Fruit fly (Drosophila melanogaster): ENCODE data around the gene SoYb.

SoYb gene

dm6 chr2L:10002408-10003358 is at the start of gene SoYb, which contains the start of gene CG31875:
TSS of gene SoYb (minus strand) at chr2L:10002736.
TSS of gene CG31875 (minus strand) at chr2L:10002736.
- TF ChIP-seq Eip78C (GFP tag) (peak; percentile 21), Hr39 (GFP tag; optimal IDR thresholded peaks at IDR 0.05) (no peak)

- TF ChIP-seq vri (GFP tag; optimal IDR thresholded peaks at IDR 0.05) (peak; percentile 14), CG6808 (GFP tag; optimal IDR thresholded peaks at IDR 0.05) (no peak)
These were observed 46.7 kb upstream of the SoYb start, which contains the start of gene CG33301 for dm6 chr2L:10049280-10049679. TSS of gene CG33301 (plus strand) at chr2L:10049580.

dm6 chr2L:10035786-10036364 is 33.3 kb upstream of the SoYb start:
- TF ChIP-seq OdsH (GFP tag; optimal IDR thresholded peaks at IDR 0.05) = peak; percentile 48
- no peak for TF ChIP-seq fd85E (GFP tag; optimal IDR thresholded peaks at IDR 0.05)
- TF ChIP-seq ss (GFP tag; optimal IDR thresholded peaks at IDR 0.05) = no peak
- 0 out of 2 replicates have a peak, but pooled peaks have one; percentile 9 for TF ChIP-seq CG11294 (GFP tag; IDR thresholded peaks at IDR 0.05)
- TF ChIP-seq CG4318 (GFP tag; optimal IDR thresholded peaks at IDR 0.05) = peak; percentile 4
- no peak for TF ChIP-seq CG8319 (GFP tag; optimal IDR thresholded peaks at IDR 0.05)
- peak; percentile 68 for TF ChIP-seq CG8119 (GFP tag; IDR thresholded peaks at IDR 0.05)
- TF ChIP-seq Smox (GFP tag; optimal IDR thresholded peaks at IDR 0.05) = no peak
- TF ChIP-seq dsx (GFP tag; optimal IDR thresholded peaks at IDR 0.05; ENCODE audit: poor library complexity, severe bottlenecking) = no peak
- peak; percentile 6 for TF ChIP-seq Ets96B (tag; optimal IDR thresholded peaks at IDR 0.05)
- TF ChIP-seq fkh (GFP tag; optimal IDR thresholded peaks at IDR 0.05) = no peak
- peak; percentile 46; the same call in 1 of the 3 replicates for TF ChIP-seq CG6163 (GFP tag; IDR thresholded peaks at IDR 0.05)
- no peak for TF ChIP-seq Ets21C (GFP tag; optimal IDR thresholded peaks at IDR 0.05)
- no peak for TF ChIP-seq Met (GFP tag; optimal IDR thresholded peaks at IDR 0.05)
- TF ChIP-seq Sox14 (GFP tag; optimal IDR thresholded peaks at IDR 0.05) = peak; percentile 3
- no peak for TF ChIP-seq CG31627 (GFP tag; optimal IDR thresholded peaks at IDR 0.05)
- peak; percentile 36 for TF ChIP-seq CG6276 (GFP tag; optimal IDR thresholded peaks at IDR 0.05)
- TF ChIP-seq CG6808 (GFP tag; optimal IDR thresholded peaks at IDR 0.05) = peak; percentile 27
- TF ChIP-seq Eip75B (GFP tag; optimal IDR thresholded peaks at IDR 0.05) = peak; percentile 18
- peak; percentile 86 for TF ChIP-seq Eip78C (GFP tag)
- peak; percentile 42 for TF ChIP-seq achi (GFP tag; optimal IDR thresholded peaks at IDR 0.05)
- TF ChIP-seq CG8632 (GFP tag; optimal IDR thresholded peaks at IDR 0.05) = peak; percentile 52
- TF ChIP-seq CG7368 (GFP tag; optimal IDR thresholded peaks at IDR 0.05) = peak; percentile 28
- peak; percentile 56 for TF ChIP-seq net (GFP tag; optimal IDR thresholded peaks at IDR 0.05)
- TF ChIP-seq pdm3 (GFP tag; optimal IDR thresholded peaks at IDR 0.05) = peak; percentile 45
- TF ChIP-seq CG32006 (GFP tag; optimal IDR thresholded peaks at IDR 0.05) = peak; percentile 58
- TF ChIP-seq CG3919 (GFP tag; optimal IDR thresholded peaks at IDR 0.05) = peak; percentile 26
- no peak for TF ChIP-seq spab (GFP tag; optimal IDR thresholded peaks at IDR 0.05)
- TF ChIP-seq fd59A (GFP tag; optimal IDR thresholded peaks at IDR 0.05) = peak; percentile 10
- TF ChIP-seq CG16779 (tag; optimal IDR thresholded peaks at IDR 0.05) = no peak
- TF ChIP-seq acj6 (GFP tag; optimal IDR thresholded peaks at IDR 0.05) = peak; percentile 17
- peak; percentile 10 for TF ChIP-seq dac (GFP tag; optimal IDR thresholded peaks at IDR 0.05)
- peak; percentile 16 for TF ChIP-seq vri (GFP tag; optimal IDR thresholded peaks at IDR 0.05)
- no peak for TF ChIP-seq Gug (GFP tag; IDR thresholded peaks at IDR 0.05)
- no peak for TF ChIP-seq Sox15 (GFP tag; optimal IDR thresholded peaks at IDR 0.05)
- TF ChIP-seq CG1621 (tag; optimal IDR thresholded peaks at IDR 0.05) = peak; percentile 35
- no peak for TF ChIP-seq CG11902 (GFP tag; optimal IDR thresholded peaks at IDR 0.05)
- TF ChIP-seq CG3032 (tag; optimal IDR thresholded peaks at IDR 0.05) = peak; percentile 16
- peak; percentile 33 for TF ChIP-seq Lpt (GFP tag; optimal IDR thresholded peaks at IDR 0.05)
- peak; percentile 37 for TF ChIP-seq CG34406 (GFP tag; optimal IDR thresholded peaks at IDR 0.05)
- TF ChIP-seq CG6854 (GFP tag; optimal IDR thresholded peaks at IDR 0.05) = no peak
- TF ChIP-seq Sox102F (GFP tag; optimal IDR thresholded peaks at IDR 0.05) = no peak
- no peak for TF ChIP-seq Eip93F (GFP tag; optimal IDR thresholded peaks at IDR 0.05)

Measured in whole organism, prepupa.